Worm (Caenorhabditis elegans): ENCODE results near the gene ndab-2.

- TF ChIP-seq ama-1 (optimal IDR thresholded peaks at IDR 0.05) (no peak), pes-1 (GFP tag; IDR thresholded peaks at IDR 0.05) (no peak), tra-4 (tag; optimal IDR thresholded peaks at IDR 0.05) (no peak), ceh-36 (tag; optimal IDR thresholded peaks at IDR 0.05) (no peak), flt-1 (GFP tag; IDR thresholded peaks at IDR 0.05) (no peak), ets-7 (tag; optimal IDR thresholded peaks at IDR 0.05) (no peak), aly-1 (tag; optimal IDR thresholded peaks at IDR 0.05) (no peak), F13C5.2 (tag; optimal IDR thresholded peaks at IDR 0.05) (no peak), hmbx-1 (tag; optimal IDR thresholded peaks at IDR 0.05) (no peak), tbx-37 (GFP tag; conservative IDR thresholded peaks at IDR 0.05) (no peak), ceh-13 (GFP tag; optimal IDR thresholded peaks at IDR 0.05) (no peak), hmg-4 (GFP tag; optimal IDR thresholded peaks at IDR 0.05) (no peak)
Measured at ce11 chrIII:7197973-7198372, 17.4 kb downstream of the ndab-2 start, which contains the start of gene exos-9.

All from whole organism, early embryonic.